Fruit fly (Drosophila melanogaster): ENCODE data around the gene CG12375.

The CG12375 gene

DNA sequence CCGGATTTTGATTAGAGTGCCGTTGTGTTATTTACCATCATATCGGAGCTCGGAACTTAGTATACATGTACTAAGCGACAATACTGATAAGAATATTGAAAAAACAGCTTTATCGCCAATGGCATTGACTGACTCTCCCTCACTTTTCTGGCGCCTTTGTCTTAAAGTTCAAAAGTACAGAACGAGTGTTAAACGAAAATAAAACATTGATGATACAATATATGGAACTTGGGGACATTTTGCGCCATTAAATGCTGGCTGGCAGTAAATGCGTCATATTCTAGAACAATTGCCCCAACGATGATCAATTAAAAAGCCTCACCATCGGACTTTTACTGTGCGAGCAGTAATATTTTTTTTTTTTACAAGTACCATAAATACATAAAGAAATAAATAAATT is 31.5 kb downstream of the CG12375 start:
- TF ChIP-seq br (GFP tag; optimal IDR thresholded peaks at IDR 0.05) (no peak), Dif (GFP tag; optimal IDR thresholded peaks at IDR 0.05; ENCODE audit: partially characterized antibody) (no peak), dl (GFP tag; optimal IDR thresholded peaks at IDR 0.05; ENCODE audit: insufficient read depth in 1 of 2, partially characterized antibody in 2 of 2) (no peak), fru (GFP tag; optimal IDR thresholded peaks at IDR 0.05) (no peak), Rel (GFP tag; optimal IDR thresholded peaks at IDR 0.05) (no peak), Rel (tag; optimal IDR thresholded peaks at IDR 0.05) (peak; percentile 81), sage (GFP tag; optimal IDR thresholded peaks at IDR 0.05) (peak; percentile 21), rgr (GFP tag; optimal IDR thresholded peaks at IDR 0.05) (peak; percentile 10), CG32264 (GFP tag; optimal IDR thresholded peaks at IDR 0.05) (peak; percentile 10), Myc (optimal IDR thresholded peaks at IDR 0.05) (no peak), GATAd (GFP tag; optimal IDR thresholded peaks at IDR 0.05) (no peak), Jra (GFP tag; optimal IDR thresholded peaks at IDR 0.05) (peak; percentile 29), lola (GFP tag; optimal IDR thresholded peaks at IDR 0.05) (no peak), CrebA (GFP tag; optimal IDR thresholded peaks at IDR 0.05; ENCODE audit: borderline replicate concordance) (peak; percentile 88), Sp1 (GFP tag; optimal IDR thresholded peaks at IDR 0.05) (peak; percentile 47), Hnf4 (GFP tag; optimal IDR thresholded peaks at IDR 0.05) (peak; percentile 57), h (GFP tag; optimal IDR thresholded peaks at IDR 0.05) (peak; percentile 3), woc (GFP tag; optimal IDR thresholded peaks at IDR 0.05) (no peak), tai (GFP tag; optimal IDR thresholded peaks at IDR 0.05) (peak; percentile 43)

dm6 chr2L:8094058-8094825 is 32.4 kb downstream of the CG12375 start:
- TF ChIP-seq Rel (GFP tag; optimal IDR thresholded peaks at IDR 0.05) (no peak), Rel (tag; optimal IDR thresholded peaks at IDR 0.05) (peak; percentile 28), Hr78 (GFP tag; optimal IDR thresholded peaks at IDR 0.05) (no peak), h (GFP tag; optimal IDR thresholded peaks at IDR 0.05) (no peak), woc (GFP tag; optimal IDR thresholded peaks at IDR 0.05) (no peak), CG9705 (GFP tag; optimal IDR thresholded peaks at IDR 0.05) (no peak), N (GFP tag; optimal IDR thresholded peaks at IDR 0.05) (no peak), usp (GFP tag; optimal IDR thresholded peaks at IDR 0.05) (no peak), Vsx2 (GFP tag; optimal IDR thresholded peaks at IDR 0.05; ENCODE audit: partially characterized antibody) (no peak)

DNA sequence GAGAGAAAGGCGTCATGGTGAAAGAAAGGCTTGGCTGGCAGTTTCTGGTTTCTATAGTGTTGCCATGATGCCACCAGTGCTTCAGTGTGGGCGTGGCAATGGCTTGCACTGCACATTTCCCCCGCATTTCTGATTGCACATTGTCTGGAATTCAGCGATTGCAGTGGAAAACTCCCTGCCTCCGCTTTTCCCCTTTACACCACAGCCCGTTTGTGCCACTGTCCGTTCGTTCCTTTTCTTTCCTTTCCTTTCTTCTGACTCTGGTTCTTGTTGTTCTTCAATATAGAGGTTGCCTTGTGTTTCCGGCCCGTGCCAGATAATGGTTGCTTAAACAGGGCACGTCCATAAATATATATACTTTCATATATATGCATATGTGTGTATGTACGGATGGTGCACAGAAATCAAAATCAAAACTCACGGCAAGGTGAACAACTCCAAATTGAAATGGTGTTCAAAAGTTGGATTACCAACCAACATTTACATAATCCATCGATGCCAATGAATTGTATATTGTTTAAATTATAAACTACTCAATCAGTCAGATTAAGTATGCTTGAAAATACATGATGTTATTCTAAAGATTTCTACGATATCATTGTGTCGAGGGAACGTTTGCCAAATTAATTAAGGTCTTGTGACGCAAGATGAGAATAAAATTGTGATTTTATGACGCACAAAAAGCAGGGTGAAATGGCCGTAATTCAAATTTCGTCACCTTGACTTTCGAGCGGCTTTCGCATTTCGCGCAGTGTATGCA is 33.3 kb downstream of the CG12375 start:
- peak; percentile 49 for TF ChIP-seq psq (GFP tag; optimal IDR thresholded peaks at IDR 0.05)
- TF ChIP-seq CrebA (GFP tag; optimal IDR thresholded peaks at IDR 0.05; ENCODE audit: borderline replicate concordance) = no peak
- TF ChIP-seq Rel (GFP tag; optimal IDR thresholded peaks at IDR 0.05) = no peak
- peak; percentile 22 for TF ChIP-seq Rel (tag; optimal IDR thresholded peaks at IDR 0.05)
- TF ChIP-seq jim (GFP tag; optimal IDR thresholded peaks at IDR 0.05) = no peak
- no peak for TF ChIP-seq dsf (GFP tag; optimal IDR thresholded peaks at IDR 0.05; ENCODE audit: borderline replicate concordance)
- TF ChIP-seq lola (GFP tag; optimal IDR thresholded peaks at IDR 0.05) = no peak
- no peak for TF ChIP-seq Hr78 (GFP tag; optimal IDR thresholded peaks at IDR 0.05)

DNA sequence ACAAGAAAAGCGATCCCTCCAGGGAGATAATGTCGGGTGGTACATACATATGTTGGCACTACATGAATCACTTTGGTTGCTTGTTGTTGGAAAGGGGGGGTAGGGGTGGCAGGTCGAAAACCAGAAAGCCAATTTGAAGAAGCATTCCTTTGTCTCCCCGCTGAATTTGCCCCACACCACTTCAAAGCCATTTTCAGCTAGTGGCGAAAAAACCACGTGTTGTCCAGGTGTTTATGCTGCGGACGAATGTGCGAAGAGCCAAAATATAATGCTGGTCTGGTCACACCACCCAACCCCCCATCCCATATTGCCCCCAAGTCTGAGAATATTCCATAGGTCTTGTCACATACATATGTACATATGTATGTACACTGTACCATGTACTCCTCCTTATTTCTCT is 34.8 kb downstream of the CG12375 start:
- TF ChIP-seq Sp1 (GFP tag; optimal IDR thresholded peaks at IDR 0.05) = no peak
- TF ChIP-seq Dif (GFP tag; optimal IDR thresholded peaks at IDR 0.05; ENCODE audit: partially characterized antibody) = no peak
- TF ChIP-seq lola (GFP tag; optimal IDR thresholded peaks at IDR 0.05) = no peak
- no peak for TF ChIP-seq foxo (GFP tag; optimal IDR thresholded peaks at IDR 0.05)
- TF ChIP-seq jim (GFP tag; optimal IDR thresholded peaks at IDR 0.05) = no peak

DNA sequence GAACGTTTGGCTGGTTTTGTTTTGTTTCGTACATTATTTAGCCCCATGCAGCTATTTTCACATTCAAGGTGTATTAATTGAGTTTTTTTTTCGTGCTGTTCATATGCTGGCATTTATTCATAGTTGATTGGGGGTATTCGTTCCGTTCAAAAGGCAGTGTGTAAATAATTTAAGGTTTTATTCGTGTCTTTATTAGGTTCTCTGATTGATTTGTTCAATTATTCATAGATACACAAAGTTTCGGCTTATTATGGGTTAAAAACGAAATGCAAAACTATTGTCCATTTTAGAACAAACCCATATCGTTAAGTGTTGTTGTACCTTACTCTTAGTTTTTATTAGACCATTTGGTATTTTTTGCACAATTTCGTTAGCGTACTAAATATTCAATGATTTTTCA is 35.3 kb downstream of the CG12375 start:
- TF ChIP-seq N (GFP tag; optimal IDR thresholded peaks at IDR 0.05) = no peak
- TF ChIP-seq usp (GFP tag; optimal IDR thresholded peaks at IDR 0.05) = no peak
- no peak for TF ChIP-seq h (GFP tag; optimal IDR thresholded peaks at IDR 0.05)
- no peak for TF ChIP-seq sv (GFP tag; optimal IDR thresholded peaks at IDR 0.05)
- TF ChIP-seq Dif (GFP tag; optimal IDR thresholded peaks at IDR 0.05; ENCODE audit: partially characterized antibody) = no peak
- TF ChIP-seq fru (GFP tag; optimal IDR thresholded peaks at IDR 0.05) = no peak

Measured in whole organism, wandering third instar larva.